Worm (Caenorhabditis elegans) whole organism, L2 larva: ENCODE results near the gene K11H3.2.

Experiments
- ceh-82 ChIP-seq: fragments of 150-350 bp; optimal IDR thresholded peaks from 2 replicates; lab custom pipeline; 2014; ENCODE audit warnings: missing biosample characterization, missing genetic modification characterization
- lin-39 ChIP-seq: fragments of 150-350 bp; optimal IDR thresholded peaks from 2 replicates; lab custom pipeline; 2014; ENCODE audit warnings: missing biosample characterization, missing genetic modification reagents, missing genetic modification characterization
- nhr-12 ChIP-seq: fragments of 150-350 bp; optimal IDR thresholded peaks from 2 replicates; lab custom pipeline; 2014; ENCODE audit warnings: missing biosample characterization, missing genetic modification characterization
- nhr-237 ChIP-seq: fragments of 150-350 bp; optimal IDR thresholded peaks from 2 replicates; lab custom pipeline; 2014; ENCODE audit warnings: missing biosample characterization, missing genetic modification characterization
- unc-39 ChIP-seq: fragments of 150-350 bp; optimal IDR thresholded peaks from 2 replicates; lab custom pipeline; 2014; ENCODE audit warnings: missing biosample characterization, missing genetic modification characterization

DNA sequence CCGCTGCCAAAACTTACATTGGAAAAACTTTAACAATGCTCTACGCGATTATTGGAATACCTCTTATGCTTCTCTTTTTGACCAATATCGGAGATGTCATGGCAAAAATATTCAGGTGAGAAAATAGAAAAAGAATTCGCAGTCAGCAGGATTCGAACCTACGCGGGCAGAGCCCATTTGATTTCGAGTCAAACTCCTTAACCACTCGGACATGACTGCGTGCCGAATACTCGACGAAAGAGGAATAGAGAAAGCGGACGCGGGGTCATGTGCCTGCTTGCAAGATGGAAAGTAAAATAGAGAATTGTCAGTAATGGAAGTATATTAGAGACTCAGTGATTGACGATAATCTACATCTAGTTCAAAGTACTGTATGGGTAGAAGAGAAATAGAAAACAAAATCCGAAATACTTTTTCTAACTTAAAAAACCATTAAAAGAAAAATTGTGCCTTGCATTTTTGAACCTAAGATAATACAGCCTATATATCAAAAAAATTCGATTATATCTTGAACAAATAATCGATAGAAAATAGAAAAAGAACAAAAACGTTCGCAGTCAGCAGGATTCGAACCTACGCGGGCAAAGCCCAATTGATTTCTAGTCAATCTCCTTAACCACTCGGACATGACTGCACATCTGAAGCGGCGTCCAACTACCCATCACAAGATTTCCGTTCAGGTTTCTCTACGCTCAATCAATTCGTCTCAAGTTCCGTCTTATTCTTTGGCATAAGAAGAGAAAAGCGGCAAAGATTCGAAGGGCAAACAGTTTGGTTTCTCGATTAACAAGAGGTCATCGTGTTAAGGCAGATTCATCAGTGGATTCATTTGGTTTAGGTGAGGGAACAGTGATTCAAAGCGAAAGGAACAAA is 15.5 kb downstream of the K11H3.2 start:
- no peak for TF ChIP-seq nhr-12 (tag; lab: Kevin White, UChicago)
- no peak for TF ChIP-seq lin-39
- no peak for TF ChIP-seq unc-39
- TF ChIP-seq nhr-237 = no peak
- no peak for TF ChIP-seq ceh-82 (tag; lab: Kevin White, UChicago)
